Worm (Caenorhabditis elegans) whole organism, midembryonic: ENCODE measurements around the gene C14A4.9.

Source experiments
- T22C8.4 ChIP-seq: fragments of 200-800 bp; sonication (Bioruptor generic); IDR thresholded peaks from 2 replicates; pipeline ENCODE4 v1.3.6; 2022; ENCODE audit warnings: missing genetic modification characterization, missing compliant biosample characterization
- cog-1 ChIP-seq: sonication (generic microtip); optimal IDR thresholded peaks from 2 replicates; lab custom pipeline; 2016; ENCODE audit warnings: missing genetic modification characterization, missing compliant biosample characterization
- flt-1 ChIP-seq: fragments of 200-800 bp; sonication (Bioruptor generic); IDR thresholded peaks from 2 replicates; pipeline ENCODE4 v1.3.6; 2022; ENCODE audit warnings: missing genetic modification characterization, missing compliant biosample characterization
- klf-2 ChIP-seq: fragments of 200-800 bp; sonication (Bioruptor generic); conservative IDR thresholded peaks from 2 replicates; pipeline ENCODE4 v1.3.6; 2022; ENCODE audit warnings: missing genetic modification reagents, missing genetic modification characterization, missing compliant biosample characterization
- med-1 ChIP-seq: sonication (generic microtip); optimal IDR thresholded peaks from 2 replicates; lab custom pipeline; 2017; ENCODE audit warnings: missing genetic modification characterization, mild to moderate bottlenecking, missing compliant biosample characterization, antibody characterized with exemption, missing genetic modification reagents; ENCODE audit not compliant: insufficient read depth
- ref-1 ChIP-seq: fragments of 200-800 bp; sonication (Bioruptor generic); conservative IDR thresholded peaks from 2 replicates; pipeline ENCODE4 v1.3.6; 2022; ENCODE audit warnings: missing genetic modification reagents, missing genetic modification characterization, missing compliant biosample characterization
- tab-1 ChIP-seq: fragments of 200-800 bp; sonication (Bioruptor generic); IDR thresholded peaks from 2 replicates; pipeline ENCODE4 v1.3.6; 2022; ENCODE audit warnings: missing genetic modification characterization, missing compliant biosample characterization
- ztf-23 ChIP-seq: fragments of 200-800 bp; sonication (Bioruptor generic); IDR thresholded peaks from 2 replicates; pipeline ENCODE4 v1.3.6; 2022; ENCODE audit warnings: missing genetic modification reagents, missing genetic modification characterization, missing compliant biosample characterization
- ztf-29 ChIP-seq: fragments of 200-800 bp; sonication (Bioruptor generic); IDR thresholded peaks from 2 replicates; pipeline ENCODE4 v1.3.6; 2022; ENCODE audit warnings: missing genetic modification reagents, missing genetic modification characterization, missing compliant biosample characterization

C14A4.9 gene

ce11 chrII:10608821-10609220 lies 9.7 kb downstream of the C14A4.9 start:
- no peak for TF ChIP-seq T22C8.4 (GFP tag; lab: Robert Waterston, UW)
- no peak for TF ChIP-seq klf-2 (GFP tag; lab: Robert Waterston, UW)
- TF ChIP-seq ztf-29 (GFP tag; lab: Robert Waterston, UW) = no peak
- TF ChIP-seq ztf-23 (GFP tag; lab: Robert Waterston, UW) = no peak
- no peak for TF ChIP-seq tab-1 (GFP tag; lab: Robert Waterston, UW)
- no peak for TF ChIP-seq med-1
- no peak for TF ChIP-seq ref-1 (GFP tag; lab: Robert Waterston, UW)
- TF ChIP-seq cog-1 = no peak
- no peak for TF ChIP-seq flt-1

- TF ChIP-seq ref-1 (GFP tag; lab: Robert Waterston, UW) (no peak), T22C8.4 (GFP tag; lab: Robert Waterston, UW) (no peak), med-1 (no peak), ztf-23 (GFP tag; lab: Robert Waterston, UW) (no peak), cog-1 (no peak), klf-2 (GFP tag; lab: Robert Waterston, UW) (no peak), tab-1 (GFP tag; lab: Robert Waterston, UW) (no peak), flt-1 (no peak), ztf-29 (GFP tag; lab: Robert Waterston, UW) (no peak)
Measured at ce11 chrII:10612743-10613142, 13.6 kb downstream of the C14A4.9 start, which contains the start of gene C14A4.12. Gene C14A4.12 (plus strand): TSS chrII:10613043.

ce11 chrII:10618157-10618556 lies 19.0 kb downstream of the C14A4.9 start, which contains the start of gene C14A4.13:
Gene C14A4.13 (plus strand): TSS chrII:10618457.
- TF ChIP-seq klf-2 (GFP tag; lab: Robert Waterston, UW) = no peak
- TF ChIP-seq ztf-29 (GFP tag; lab: Robert Waterston, UW) = no peak
- TF ChIP-seq med-1 = no peak
- TF ChIP-seq T22C8.4 (GFP tag; lab: Robert Waterston, UW) = no peak
- no peak for TF ChIP-seq flt-1
- TF ChIP-seq tab-1 (GFP tag; lab: Robert Waterston, UW) = no peak
- TF ChIP-seq cog-1 = no peak
- TF ChIP-seq ztf-23 (GFP tag; lab: Robert Waterston, UW) = no peak

- TF ChIP-seq klf-2 (GFP tag; lab: Robert Waterston, UW) (no peak), cog-1 (no peak), T22C8.4 (GFP tag; lab: Robert Waterston, UW) (no peak), ztf-29 (GFP tag; lab: Robert Waterston, UW) (no peak), flt-1 (no peak), ztf-23 (GFP tag; lab: Robert Waterston, UW) (no peak), tab-1 (GFP tag; lab: Robert Waterston, UW) (no peak), med-1 (no peak)
Measured at ce11 chrII:10621965-10622364, 22.8 kb downstream of the C14A4.9 start, which contains the start of gene cutl-9. Gene cutl-9 (plus strand): TSS chrII:10622265.

- TF ChIP-seq T22C8.4 (GFP tag; lab: Robert Waterston, UW) (no peak), cog-1 (no peak)
Measured at ce11 chrII:10627086-10627485, 27.9 kb downstream of the C14A4.9 start.

- TF ChIP-seq med-1 (no peak), ref-1 (GFP tag; lab: Robert Waterston, UW) (no peak), ztf-23 (GFP tag; lab: Robert Waterston, UW) (no peak), klf-2 (GFP tag; lab: Robert Waterston, UW) (no peak), cog-1 (no peak), flt-1 (no peak)
Measured at ce11 chrII:10627963-10628362, 28.8 kb downstream of the C14A4.9 start, which contains the start of gene M28.8. Gene M28.8 (plus strand): TSS chrII:10628263.

ce11 chrII:10630944-10631343 lies 31.8 kb downstream of the C14A4.9 start:
- no peak for TF ChIP-seq T22C8.4 (GFP tag; lab: Robert Waterston, UW)
- no peak for TF ChIP-seq ztf-29 (GFP tag; lab: Robert Waterston, UW)
- TF ChIP-seq med-1 = no peak
- no peak for TF ChIP-seq ztf-23 (GFP tag; lab: Robert Waterston, UW)
- no peak for TF ChIP-seq flt-1
- TF ChIP-seq klf-2 (GFP tag; lab: Robert Waterston, UW) = no peak
- TF ChIP-seq cog-1 = no peak
- TF ChIP-seq ref-1 (GFP tag; lab: Robert Waterston, UW) = no peak
- no peak for TF ChIP-seq tab-1 (GFP tag; lab: Robert Waterston, UW)

ce11 chrII:10639110-10639509 lies 40.0 kb downstream of the C14A4.9 start, which contains the start of gene M28.9:
Gene M28.9 (plus strand): TSS chrII:10639410.
- TF ChIP-seq tab-1 (GFP tag; lab: Robert Waterston, UW) (no peak), med-1 (no peak), ztf-29 (GFP tag; lab: Robert Waterston, UW) (no peak), ztf-23 (GFP tag; lab: Robert Waterston, UW) (no peak), klf-2 (GFP tag; lab: Robert Waterston, UW) (no peak), T22C8.4 (GFP tag; lab: Robert Waterston, UW) (no peak), flt-1 (no peak), ref-1 (GFP tag; lab: Robert Waterston, UW) (no peak), cog-1 (no peak)

ce11 chrII:10643403-10643802 lies 44.3 kb downstream of the C14A4.9 start, which contains the start of gene M28.4:
Gene M28.4 (plus strand): TSS chrII:10643703.
- no peak for TF ChIP-seq klf-2 (GFP tag; lab: Robert Waterston, UW)
- no peak for TF ChIP-seq cog-1

ce11 chrII:10646901-10647566 lies 47.9 kb downstream of the C14A4.9 start, which contains the start of gene M28.10:
Gene M28.10 (plus strand): TSS chrII:10647516.
- TF ChIP-seq flt-1 (no peak), med-1 (no peak), ztf-23 (GFP tag; lab: Robert Waterston, UW) (no peak), klf-2 (GFP tag; lab: Robert Waterston, UW) (no peak), ref-1 (GFP tag; lab: Robert Waterston, UW) (no peak), ztf-29 (GFP tag; lab: Robert Waterston, UW) (no peak), cog-1 (no peak), tab-1 (GFP tag; lab: Robert Waterston, UW) (no peak), T22C8.4 (GFP tag; lab: Robert Waterston, UW) (no peak)
